Worm (Caenorhabditis elegans): ENCODE data around the gene F58G1.7.

DNA sequence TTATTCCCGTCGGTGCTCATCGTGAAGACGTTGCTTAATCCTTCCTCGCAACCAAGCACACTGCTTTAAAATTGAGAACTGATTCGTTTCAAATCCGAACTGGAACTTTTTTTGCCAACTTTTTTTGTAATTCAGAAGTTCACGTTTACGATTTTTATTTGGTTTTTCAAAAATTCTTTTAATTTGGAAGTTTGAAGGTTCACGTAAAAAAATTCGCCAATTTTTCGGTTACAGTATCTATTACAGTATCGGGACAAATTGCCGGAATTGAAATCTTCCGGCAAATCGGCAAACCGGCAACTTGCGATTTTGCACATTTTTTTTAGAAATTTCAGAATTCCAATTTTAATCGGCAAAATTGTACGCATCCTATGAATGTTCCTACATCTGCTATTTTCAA, 19.8 kb downstream of the F58G1.7 start, which contains the start of gene F58G1.3:
- TF ChIP-seq nhr-25 (tag; optimal IDR thresholded peaks at IDR 0.05), result no peak
- no peak for TF ChIP-seq elt-3 (tag; optimal IDR thresholded peaks at IDR 0.05)
- TF ChIP-seq ama-1 (optimal IDR thresholded peaks at IDR 0.05), result no peak
- TF ChIP-seq pqm-1 (tag; optimal IDR thresholded peaks at IDR 0.05), result no peak
- TF ChIP-seq lin-15B (tag; optimal IDR thresholded peaks at IDR 0.05), result no peak
- TF ChIP-seq egl-5 (tag; optimal IDR thresholded peaks at IDR 0.05), result no peak
- TF ChIP-seq fkh-10 (GFP tag; optimal IDR thresholded peaks at IDR 0.05), result no peak
- no peak for TF ChIP-seq nhr-12 (tag; optimal IDR thresholded peaks at IDR 0.05)
- TF ChIP-seq fos-1 (tag; optimal IDR thresholded peaks at IDR 0.05), result no peak
- TF ChIP-seq pha-4 (tag; optimal IDR thresholded peaks at IDR 0.05), result no peak
- no peak for TF ChIP-seq aly-2 (tag; optimal IDR thresholded peaks at IDR 0.05)
- no peak for TF ChIP-seq ceh-9 (tag; optimal IDR thresholded peaks at IDR 0.05)

Data from whole organism, L3 larva.